Worm (Caenorhabditis elegans) whole organism, mixed stage, embryonic: ENCODE results near the gene F59B10.4.

Experiments used
- M03D4.4 ChIP-seq: sonication (generic microtip); optimal IDR thresholded peaks from 2 replicates; lab custom pipeline; 2017; ENCODE audit warnings: mild to moderate bottlenecking, missing genetic modification characterization, missing compliant biosample characterization
- bed-3 ChIP-seq: fragments of 200-800 bp; sonication (Bioruptor generic); optimal IDR thresholded peaks from 3 replicates; lab custom pipeline; 2018; ENCODE audit warnings: mild to moderate bottlenecking, missing genetic modification characterization, moderate library complexity, missing compliant biosample characterization
- blmp-1 ChIP-seq: fragments of 150-350 bp; optimal IDR thresholded peaks from 2 replicates; lab custom pipeline; 2014; ENCODE audit warnings: missing biosample characterization, missing genetic modification characterization
- ceh-39 ChIP-seq: fragments of 150-350 bp; optimal IDR thresholded peaks from 2 replicates; lab custom pipeline; 2014; ENCODE audit warnings: missing biosample characterization, missing genetic modification characterization
- ceh-43 ChIP-seq: fragments of 200-800 bp; sonication (Bioruptor generic); optimal IDR thresholded peaks from 2 replicates; lab custom pipeline; 2018; ENCODE audit warnings: mild to moderate bottlenecking, missing genetic modification characterization, moderate library complexity, missing compliant biosample characterization
- ceh-83 ChIP-seq: fragments of 200-800 bp; sonication (Bioruptor generic); optimal IDR thresholded peaks from 2 replicates; lab custom pipeline; 2018; ENCODE audit warnings: mild to moderate bottlenecking, missing genetic modification characterization, missing compliant biosample characterization
- ces-1 ChIP-seq: fragments of 150-350 bp; optimal IDR thresholded peaks from 2 replicates; lab custom pipeline; 2014; ENCODE audit warnings: missing biosample characterization, missing genetic modification reagents, missing genetic modification characterization
- cnd-1 ChIP-seq: fragments of 200-800 bp; sonication (Bioruptor generic); optimal IDR thresholded peaks from 2 replicates; lab custom pipeline; 2018; ENCODE audit warnings: mild to moderate bottlenecking, missing genetic modification characterization, missing compliant biosample characterization
- elt-1 ChIP-seq: sonication (generic microtip); optimal IDR thresholded peaks from 2 replicates; lab custom pipeline; 2017; ENCODE audit warnings: missing genetic modification characterization, mild to moderate bottlenecking, missing compliant biosample characterization, antibody characterized with exemption, moderate library complexity, borderline replicate concordance; ENCODE audit not compliant: insufficient read depth
- flh-1 ChIP-seq: fragments of 200-800 bp; sonication (Bioruptor generic); optimal IDR thresholded peaks from 2 replicates; lab custom pipeline; 2018; ENCODE audit warnings: mild to moderate bottlenecking, missing genetic modification characterization, moderate library complexity, missing compliant biosample characterization
- ham-2 ChIP-seq: fragments of 200-800 bp; sonication (Bioruptor generic); optimal IDR thresholded peaks from 2 replicates; lab custom pipeline; 2018; ENCODE audit warnings: mild to moderate bottlenecking, missing genetic modification characterization, missing compliant biosample characterization
- hlh-1 ChIP-seq: fragments of 150-350 bp; optimal IDR thresholded peaks from 2 replicates; lab custom pipeline; 2014; ENCODE audit warnings: missing biosample characterization, missing genetic modification reagents, missing genetic modification characterization
- lin-13 ChIP-seq: fragments of 150-350 bp; optimal IDR thresholded peaks from 2 replicates; lab custom pipeline; 2014; ENCODE audit warnings: missing biosample characterization, missing genetic modification characterization
- lin-32 ChIP-seq: fragments of 200-800 bp; sonication (Bioruptor generic); optimal IDR thresholded peaks from 2 replicates; lab custom pipeline; 2018; ENCODE audit warnings: mild to moderate bottlenecking, missing genetic modification characterization, missing compliant biosample characterization
- lsy-2 ChIP-seq: fragments of 150-350 bp; optimal IDR thresholded peaks from 2 replicates; lab custom pipeline; 2014; ENCODE audit warnings: missing biosample characterization, missing genetic modification characterization
- mab-5 ChIP-seq: fragments of 150-350 bp; optimal IDR thresholded peaks from 2 replicates; lab custom pipeline; 2014; ENCODE audit warnings: missing biosample characterization, missing genetic modification characterization
- mep-1 ChIP-seq: fragments of 150-350 bp; optimal IDR thresholded peaks from 2 replicates; lab custom pipeline; 2017; ENCODE audit warnings: missing biosample characterization, missing genetic modification reagents, missing genetic modification characterization, inconsistent platforms
- mls-2 ChIP-seq: sonication (generic microtip); optimal IDR thresholded peaks from 2 replicates; lab custom pipeline; 2016; ENCODE audit warnings: mild to moderate bottlenecking, missing genetic modification characterization, moderate library complexity, missing compliant biosample characterization
- nhr-12 ChIP-seq: fragments of 150-350 bp; optimal IDR thresholded peaks from 2 replicates; lab custom pipeline; 2014; ENCODE audit warnings: missing biosample characterization, missing genetic modification characterization
- nhr-2 ChIP-seq: fragments of 150-350 bp; optimal IDR thresholded peaks from 2 replicates; lab custom pipeline; 2014; ENCODE audit warnings: missing biosample characterization, missing genetic modification characterization
- nhr-237 ChIP-seq: fragments of 150-350 bp; optimal IDR thresholded peaks from 2 replicates; lab custom pipeline; 2014; ENCODE audit warnings: missing biosample characterization, missing genetic modification characterization
- pha-4 ChIP-seq: fragments of 150-350 bp; optimal IDR thresholded peaks from 2 replicates; lab custom pipeline; 2018; ENCODE audit warnings: missing biosample characterization, missing genetic modification reagents, missing genetic modification characterization
- sem-2 ChIP-seq: fragments of 200-800 bp; sonication (Bioruptor generic); optimal IDR thresholded peaks from 2 replicates; lab custom pipeline; 2018; ENCODE audit warnings: mild to moderate bottlenecking, missing genetic modification characterization, missing compliant biosample characterization
- snpc-4 ChIP-seq: fragments of 150-350 bp; optimal IDR thresholded peaks from 2 replicates; lab custom pipeline; 2014; ENCODE audit warnings: missing biosample characterization, missing genetic modification characterization
- sptf-1 ChIP-seq: sonication (generic microtip); optimal IDR thresholded peaks from 2 replicates; lab custom pipeline; 2017; ENCODE audit warnings: mild to moderate bottlenecking, missing genetic modification characterization, moderate library complexity, missing compliant biosample characterization
- unc-120 ChIP-seq: sonication (generic microtip); optimal IDR thresholded peaks from 2 replicates; lab custom pipeline; 2017; ENCODE audit warnings: missing genetic modification characterization, missing compliant biosample characterization; ENCODE audit not compliant: poor library complexity, severe bottlenecking
- unc-39 ChIP-seq: fragments of 150-350 bp; optimal IDR thresholded peaks from 2 replicates; lab custom pipeline; 2014; ENCODE audit warnings: missing biosample characterization, missing genetic modification characterization
- unc-62 ChIP-seq: fragments of 150-350 bp; optimal IDR thresholded peaks from 2 replicates; lab custom pipeline; 2014; ENCODE audit warnings: missing biosample characterization, missing genetic modification reagents, missing genetic modification characterization
- zip-8 ChIP-seq: fragments of 150-350 bp; optimal IDR thresholded peaks from 2 replicates; lab custom pipeline; 2014; ENCODE audit warnings: missing biosample characterization, missing genetic modification characterization
- ztf-11 ChIP-seq: fragments of 150-350 bp; optimal IDR thresholded peaks from 2 replicates; lab custom pipeline; 2014; ENCODE audit warnings: missing biosample characterization, missing genetic modification characterization

F59B10.4 gene

ce11 chrII:10543457-10544137, 24.7 kb upstream of the F59B10.4 start:
- TF ChIP-seq ceh-39 (tag; lab: Kevin White, UChicago), result no peak
- TF ChIP-seq sem-2, result no peak

ce11 chrII:10542654-10543456, 23.9 kb upstream of the F59B10.4 start:
- TF ChIP-seq lin-32 (GFP tag; lab: Kevin White, UChicago) (no peak), ceh-39 (tag; lab: Kevin White, UChicago) (no peak), cnd-1 (tag; lab: Kevin White, UChicago) (peak; percentile 29), nhr-2 (no peak), M03D4.4 (tag; lab: Kevin White, UChicago) (no peak), ceh-43 (GFP tag; lab: Kevin White, UChicago) (no peak)

- no peak for TF ChIP-seq lin-13 (tag; lab: Kevin White, UChicago)
- TF ChIP-seq sem-2, result peak; percentile 14
- TF ChIP-seq ceh-83 (GFP tag; lab: Kevin White, UChicago), result peak; percentile 43
- peak; percentile 5 for TF ChIP-seq pha-4 (tag; lab: Kevin White, UChicago)
- TF ChIP-seq M03D4.4 (tag; lab: Kevin White, UChicago), result peak; percentile 45
- peak; percentile 77 for TF ChIP-seq sptf-1 (tag; lab: Kevin White, UChicago)
- peak; percentile 57 for TF ChIP-seq ceh-39 (tag; lab: Kevin White, UChicago)
- TF ChIP-seq mep-1, result peak; percentile 21
- TF ChIP-seq lsy-2 (tag; lab: Kevin White, UChicago), result peak; percentile 55
- peak; percentile 41 for TF ChIP-seq unc-62 (GFP tag; lab: Kevin White, UChicago)
- TF ChIP-seq nhr-12 (tag; lab: Kevin White, UChicago), result no peak
- peak; percentile 16 for TF ChIP-seq ztf-11 (tag; lab: Kevin White, UChicago)
- no peak for TF ChIP-seq ham-2 (GFP tag; lab: Kevin White, UChicago)
- peak; percentile 27 for TF ChIP-seq bed-3 (GFP tag; lab: Kevin White, UChicago)
- no peak for TF ChIP-seq hlh-1
- no peak for TF ChIP-seq mab-5
- TF ChIP-seq ces-1 (GFP tag; lab: Kevin White, UChicago), result peak; percentile 46
- peak; percentile 52 for TF ChIP-seq nhr-237 (tag; lab: Kevin White, UChicago)
Measured at ce11 chrII:10541923-10542486, 23.1 kb upstream of the F59B10.4 start, which contains the start of gene pro-1. pro-1 (minus strand) TSS chrII:10541996.

DNA sequence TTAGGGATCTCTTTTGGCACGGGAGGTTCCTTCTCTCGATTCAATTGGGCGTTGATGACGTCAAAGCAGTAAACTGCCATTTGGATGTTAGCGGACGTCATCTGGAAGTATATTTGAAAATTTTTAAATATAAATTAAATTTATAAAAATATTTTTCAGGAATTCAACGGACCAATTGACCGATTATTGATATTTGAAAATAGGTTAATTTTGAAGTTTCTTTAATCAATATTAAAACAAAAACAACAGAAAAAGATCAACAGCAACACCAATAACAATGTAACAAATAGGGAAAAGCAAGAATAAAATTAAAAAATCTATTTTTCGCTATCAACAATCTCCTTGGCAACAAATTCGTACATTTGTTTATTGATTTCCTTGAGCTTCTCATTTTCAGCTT, 20.3 kb upstream of the F59B10.4 start, which contains the start of gene R166.3:
TSS of gene R166.3 (minus strand) at position 101 of the 400 bp plus-strand sequence.
- TF ChIP-seq snpc-4 (tag; lab: Kevin White, UChicago) (no peak), mls-2 (tag; lab: Kevin White, UChicago) (no peak), ces-1 (GFP tag; lab: Kevin White, UChicago) (no peak), cnd-1 (tag; lab: Kevin White, UChicago) (no peak), mep-1 (no peak), ceh-43 (GFP tag; lab: Kevin White, UChicago) (no peak), unc-120 (tag; lab: Kevin White, UChicago) (no peak), unc-39 (tag; lab: Kevin White, UChicago) (no peak), zip-8 (tag; lab: Kevin White, UChicago) (no peak), unc-62 (GFP tag; lab: Kevin White, UChicago) (no peak), blmp-1 (tag; lab: Kevin White, UChicago) (no peak), hlh-1 (no peak), pha-4 (tag; lab: Kevin White, UChicago) (no peak), M03D4.4 (tag; lab: Kevin White, UChicago) (no peak), ceh-83 (GFP tag; lab: Kevin White, UChicago) (no peak), nhr-2 (no peak), elt-1 (tag; lab: Kevin White, UChicago) (no peak), lin-13 (tag; lab: Kevin White, UChicago) (no peak), flh-1 (GFP tag; lab: Kevin White, UChicago) (no peak)
